Worm (Caenorhabditis elegans) whole organism, mixed stage, embryonic: ENCODE measurements around the gene T28D9.1.

Experiments used
- ceh-43 ChIP-seq: fragments of 200-800 bp; sonication (Bioruptor generic); optimal IDR thresholded peaks from 2 replicates; lab custom pipeline; 2018; ENCODE audit warnings: mild to moderate bottlenecking, missing genetic modification characterization, moderate library complexity, missing compliant biosample characterization
- ces-1 ChIP-seq: fragments of 150-350 bp; optimal IDR thresholded peaks from 2 replicates; lab custom pipeline; 2014; ENCODE audit warnings: missing biosample characterization, missing genetic modification reagents, missing genetic modification characterization
- cnd-1 ChIP-seq: fragments of 200-800 bp; sonication (Bioruptor generic); optimal IDR thresholded peaks from 2 replicates; lab custom pipeline; 2018; ENCODE audit warnings: mild to moderate bottlenecking, missing genetic modification characterization, missing compliant biosample characterization
- elt-1 ChIP-seq: sonication (generic microtip); optimal IDR thresholded peaks from 2 replicates; lab custom pipeline; 2017; ENCODE audit warnings: missing genetic modification characterization, mild to moderate bottlenecking, missing compliant biosample characterization, antibody characterized with exemption, moderate library complexity, borderline replicate concordance; ENCODE audit not compliant: insufficient read depth
- flh-1 ChIP-seq: fragments of 200-800 bp; sonication (Bioruptor generic); optimal IDR thresholded peaks from 2 replicates; lab custom pipeline; 2018; ENCODE audit warnings: mild to moderate bottlenecking, missing genetic modification characterization, moderate library complexity, missing compliant biosample characterization
- mab-5 ChIP-seq: fragments of 150-350 bp; optimal IDR thresholded peaks from 2 replicates; lab custom pipeline; 2014; ENCODE audit warnings: missing biosample characterization, missing genetic modification characterization
- nhr-28 ChIP-seq: fragments of 150-350 bp; optimal IDR thresholded peaks from 2 replicates; lab custom pipeline; 2014; ENCODE audit warnings: missing biosample characterization, missing genetic modification characterization
- unc-39 ChIP-seq: fragments of 150-350 bp; optimal IDR thresholded peaks from 2 replicates; lab custom pipeline; 2014; ENCODE audit warnings: missing biosample characterization, missing genetic modification characterization
- ztf-11 ChIP-seq: fragments of 150-350 bp; optimal IDR thresholded peaks from 2 replicates; lab custom pipeline; 2014; ENCODE audit warnings: missing biosample characterization, missing genetic modification characterization

ce11 chrII:6519703-6520102 is 27.5 kb downstream of the T28D9.1 start:
- TF ChIP-seq ceh-43 (GFP tag; lab: Kevin White, UChicago): no peak
- TF ChIP-seq ztf-11 (tag; lab: Kevin White, UChicago): no peak
- no peak for TF ChIP-seq unc-39 (tag; lab: Kevin White, UChicago)
- TF ChIP-seq nhr-28 (tag; lab: Kevin White, UChicago): no peak
- TF ChIP-seq ces-1 (GFP tag; lab: Kevin White, UChicago): no peak
- TF ChIP-seq cnd-1 (tag; lab: Kevin White, UChicago): no peak
- TF ChIP-seq mab-5 (tag; lab: Kevin White, UChicago): no peak
- no peak for TF ChIP-seq flh-1 (GFP tag; lab: Kevin White, UChicago)
- TF ChIP-seq elt-1 (tag; lab: Kevin White, UChicago): no peak
